Fruit fly (Drosophila melanogaster): Measurements from ENCODE around the gene Pi3K92E.

DNA sequence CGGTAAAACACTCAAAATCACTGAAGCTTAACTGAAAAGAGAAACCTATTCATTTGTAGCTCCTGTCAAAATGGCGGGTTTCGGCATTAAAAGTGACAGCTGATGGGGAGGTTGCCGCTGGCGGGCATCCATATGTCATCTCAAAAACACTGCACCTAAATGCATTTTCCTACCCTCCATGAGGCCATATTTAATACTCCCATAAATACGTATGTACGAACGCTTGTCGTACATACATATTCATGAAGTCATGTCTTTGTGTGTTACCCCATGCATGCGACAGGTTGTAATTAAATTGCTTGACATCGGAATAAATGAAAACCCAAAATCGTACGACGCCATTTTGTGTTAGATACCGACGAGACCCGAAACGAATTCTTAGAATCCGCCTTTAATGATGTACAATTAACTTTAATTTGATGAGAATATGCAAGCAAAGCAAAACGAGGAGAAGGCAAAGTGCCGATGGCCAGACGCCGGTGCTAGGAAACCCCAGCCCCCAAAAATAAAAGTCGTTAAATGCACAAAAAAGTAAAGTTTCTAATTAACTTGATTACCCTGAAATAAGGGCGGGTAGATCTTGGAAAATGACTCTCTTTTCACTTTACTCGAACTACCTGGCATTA lies 38.1 kb downstream of the Pi3K92E start:
- TF ChIP-seq CG2678 (tag; optimal IDR thresholded peaks at IDR 0.05), result no peak
- no peak for TF ChIP-seq slp2 (GFP tag; optimal IDR thresholded peaks at IDR 0.05)
- TF ChIP-seq CG7963 (GFP tag; IDR thresholded peaks at IDR 0.05; ENCODE audit: partially characterized antibody), result no peak
- TF ChIP-seq Fer3 (tag; optimal IDR thresholded peaks at IDR 0.05), result no peak
- TF ChIP-seq CG15011 (GFP tag; optimal IDR thresholded peaks at IDR 0.05), result no peak
- TF ChIP-seq CG7556 (GFP tag; optimal IDR thresholded peaks at IDR 0.05), result no peak

Data from whole organism, embryonic.